Fruit fly (Drosophila melanogaster) whole organism, adult: ENCODE measurements around the gene CAHbeta.

Experiments used
- CG11617 ChIP-seq: fragments of 200-800 bp; sonication (Bioruptor generic); optimal IDR thresholded peaks from 2 replicates; lab custom pipeline; 2017; ENCODE audit warnings: mild to moderate bottlenecking, missing biosample characterization, missing genetic modification reagents, missing genetic modification characterization
- CG12768 ChIP-seq: fragments of 200-800 bp; sonication (Bioruptor generic); optimal IDR thresholded peaks from 2 replicates; lab custom pipeline; 2017; ENCODE audit warnings: missing biosample characterization, missing genetic modification characterization, mild to moderate bottlenecking, moderate library complexity, missing genetic modification reagents
- CG14711 ChIP-seq: fragments of 200-800 bp; sonication (Bioruptor generic); optimal IDR thresholded peaks from 2 replicates; lab custom pipeline; 2018; ENCODE audit warnings: missing biosample characterization, mild to moderate bottlenecking, missing genetic modification characterization, moderate library complexity
- CG1620 ChIP-seq: fragments of 200-800 bp; sonication (Bioruptor generic); optimal IDR thresholded peaks from 2 replicates; lab custom pipeline; 2016; ENCODE audit warnings: missing biosample characterization, missing genetic modification characterization
- CG33017 ChIP-seq: fragments of 200-800 bp; sonication (Bioruptor generic); optimal IDR thresholded peaks from 2 replicates; lab custom pipeline; 2018; ENCODE audit warnings: missing biosample characterization, mild to moderate bottlenecking, missing genetic modification characterization, moderate library complexity
- CG5204 ChIP-seq: fragments of 200-800 bp; sonication (Bioruptor generic); optimal IDR thresholded peaks from 2 replicates; lab custom pipeline; 2016; ENCODE audit warnings: missing biosample characterization, missing genetic modification characterization
- CG7045 ChIP-seq: fragments of 200-800 bp; sonication (Bioruptor generic); optimal IDR thresholded peaks from 2 replicates; lab custom pipeline; 2017; ENCODE audit warnings: missing biosample characterization, mild to moderate bottlenecking, missing genetic modification characterization
- CG7101 ChIP-seq: fragments of 200-800 bp; sonication (Bioruptor generic); optimal IDR thresholded peaks from 2 replicates; lab custom pipeline; 2018; ENCODE audit warnings: missing biosample characterization, mild to moderate bottlenecking, missing genetic modification characterization, moderate library complexity
- Clk ChIP-seq: fragments of 200-800 bp; sonication (Bioruptor generic); optimal IDR thresholded peaks from 2 replicates; lab custom pipeline; 2017; ENCODE audit warnings: missing biosample characterization, missing genetic modification characterization
- Crg-1 ChIP-seq: fragments of 200-800 bp; sonication (Bioruptor generic); optimal IDR thresholded peaks from 2 replicates; lab custom pipeline; 2016; ENCODE audit warnings: missing biosample characterization, missing genetic modification characterization
- Hr96 ChIP-seq: fragments of 200-800 bp; sonication (Bioruptor generic); optimal IDR thresholded peaks from 2 replicates; lab custom pipeline; 2016; ENCODE audit warnings: missing biosample characterization, missing genetic modification characterization
- Mnt ChIP-seq: fragments of 200-800 bp; sonication (Bioruptor generic); optimal IDR thresholded peaks from 2 replicates; lab custom pipeline; 2016; ENCODE audit warnings: missing biosample characterization, mild to moderate bottlenecking, missing genetic modification characterization
- bab1 ChIP-seq: fragments of 200-800 bp; sonication (Bioruptor generic); optimal IDR thresholded peaks from 3 replicates; lab custom pipeline; 2019; ENCODE audit warnings: missing biosample characterization, mild to moderate bottlenecking, missing genetic modification characterization, moderate library complexity
- cic ChIP-seq: fragments of 200-800 bp; sonication (Bioruptor generic); optimal IDR thresholded peaks from 2 replicates; lab custom pipeline; 2017; ENCODE audit warnings: missing biosample characterization, mild to moderate bottlenecking, missing genetic modification characterization, moderate library complexity
- cnc ChIP-seq, 2 experiments: fragments of >200 bp; optimal IDR thresholded peaks; 2 replicates each; lab custom pipeline; 2017
- kay ChIP-seq: fragments of 200-800 bp; sonication (Bioruptor generic); peaks from one replicate; lab custom pipeline; 2016; ENCODE audit warnings: missing biosample characterization, missing genetic modification characterization, borderline replicate concordance
- ovo ChIP-seq: fragments of 200-800 bp; sonication (Bioruptor generic); optimal IDR thresholded peaks from 2 replicates; lab custom pipeline; 2016; ENCODE audit warnings: missing biosample characterization, missing genetic modification characterization
- pad ChIP-seq: fragments of 200-800 bp; sonication (Bioruptor generic); optimal IDR thresholded peaks from 3 replicates; lab custom pipeline; 2017; ENCODE audit warnings: missing biosample characterization, missing genetic modification characterization, mild to moderate bottlenecking, moderate library complexity, missing genetic modification reagents
- tj ChIP-seq: fragments of 200-800 bp; sonication (Bioruptor generic); optimal IDR thresholded peaks from 3 replicates; lab custom pipeline; 2017; ENCODE audit warnings: missing biosample characterization, mild to moderate bottlenecking, missing genetic modification characterization, moderate library complexity
- toe ChIP-seq: fragments of 200-800 bp; sonication (Bioruptor generic); optimal IDR thresholded peaks from 2 replicates; lab custom pipeline; 2016; ENCODE audit warnings: missing biosample characterization, missing genetic modification characterization

Gene CAHbeta

DNA sequence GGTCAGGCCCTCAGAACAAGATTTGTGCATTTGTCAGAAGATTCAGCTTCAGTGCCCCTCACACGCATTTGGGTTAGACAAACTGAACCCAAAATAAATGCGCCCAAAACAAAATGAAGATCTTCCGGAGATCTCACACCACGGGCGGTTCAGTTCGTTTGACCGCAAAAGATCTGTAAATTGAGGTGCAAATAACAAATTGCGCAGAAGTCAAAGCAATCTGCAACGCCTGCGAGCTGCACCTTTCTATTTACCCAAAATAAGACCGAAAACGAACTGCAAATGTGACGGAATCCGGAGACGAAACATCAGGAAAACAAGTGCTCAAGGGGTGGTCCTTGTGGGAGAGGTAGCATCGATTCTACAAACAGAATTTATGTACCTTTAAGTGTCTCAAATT is 15.1 kb upstream of the CAHbeta start:
- no peak for TF ChIP-seq Crg-1 (GFP tag; lab: Kevin White, UChicago)
- no peak for TF ChIP-seq cic

DNA sequence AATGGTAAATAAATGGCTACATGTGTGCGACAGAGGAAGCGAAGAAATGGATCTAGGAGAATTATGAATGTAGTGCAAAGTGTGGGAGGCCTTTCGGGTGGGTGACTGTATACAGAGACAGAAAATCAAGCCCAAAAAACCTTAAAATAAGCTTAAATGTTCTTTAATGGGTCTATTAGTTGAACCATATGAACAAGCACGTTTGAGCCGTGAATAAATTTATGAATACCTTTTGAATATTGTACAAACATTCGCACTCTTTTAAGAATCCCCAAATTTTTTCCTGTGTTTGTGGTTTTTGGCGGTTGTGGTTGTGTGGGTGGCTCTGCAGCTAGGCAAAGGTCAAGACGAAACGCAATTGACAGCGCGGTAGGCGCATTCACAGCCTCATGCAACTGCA is 14.1 kb upstream of the CAHbeta start:
- TF ChIP-seq CG1620 (no peak), CG14711 (tag; lab: Kevin White, UChicago) (no peak), bab1 (no peak), cnc (optimal IDR thresholded peaks at IDR 0.05; lab: Kevin White, UChicago) (no peak), Hr96 (GFP tag; lab: Kevin White, UChicago) (no peak), toe (GFP tag; lab: Kevin White, UChicago) (no peak), CG12768 (GFP tag; lab: Kevin White, UChicago) (no peak), CG7101 (no peak), CG5204 (no peak), CG7045 (no peak), Crg-1 (GFP tag; lab: Kevin White, UChicago) (no peak), Clk (GFP tag; lab: Kevin White, UChicago) (no peak), tj (GFP tag; lab: Kevin White, UChicago) (no peak), cic (no peak), CG33017 (tag; lab: Kevin White, UChicago) (no peak), Mnt (GFP tag; lab: Kevin White, UChicago) (no peak), CG11617 (GFP tag; lab: Kevin White, UChicago) (no peak)

DNA sequence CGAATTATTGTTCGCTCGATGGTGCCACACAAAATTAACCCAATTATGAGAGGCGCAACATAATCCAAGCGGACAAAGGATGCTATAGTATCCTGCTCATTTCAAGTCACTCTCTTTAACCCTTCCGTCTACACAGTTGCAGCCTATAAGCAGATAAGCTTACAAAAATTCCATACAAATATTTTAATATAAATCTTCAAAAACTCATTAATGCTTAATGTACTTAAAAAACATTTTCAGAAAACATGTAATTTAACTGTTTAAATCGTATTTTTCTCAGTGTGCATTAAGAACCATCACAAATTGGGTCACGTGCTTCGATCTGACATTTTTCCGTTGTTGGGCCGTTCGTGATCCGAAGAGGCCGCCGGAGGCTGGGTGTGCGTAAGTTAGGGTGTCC is 11.8 kb upstream of the CAHbeta start:
- TF ChIP-seq kay (GFP tag; lab: Kevin White, UChicago) (no peak), pad (GFP tag; lab: Kevin White, UChicago) (no peak)

DNA sequence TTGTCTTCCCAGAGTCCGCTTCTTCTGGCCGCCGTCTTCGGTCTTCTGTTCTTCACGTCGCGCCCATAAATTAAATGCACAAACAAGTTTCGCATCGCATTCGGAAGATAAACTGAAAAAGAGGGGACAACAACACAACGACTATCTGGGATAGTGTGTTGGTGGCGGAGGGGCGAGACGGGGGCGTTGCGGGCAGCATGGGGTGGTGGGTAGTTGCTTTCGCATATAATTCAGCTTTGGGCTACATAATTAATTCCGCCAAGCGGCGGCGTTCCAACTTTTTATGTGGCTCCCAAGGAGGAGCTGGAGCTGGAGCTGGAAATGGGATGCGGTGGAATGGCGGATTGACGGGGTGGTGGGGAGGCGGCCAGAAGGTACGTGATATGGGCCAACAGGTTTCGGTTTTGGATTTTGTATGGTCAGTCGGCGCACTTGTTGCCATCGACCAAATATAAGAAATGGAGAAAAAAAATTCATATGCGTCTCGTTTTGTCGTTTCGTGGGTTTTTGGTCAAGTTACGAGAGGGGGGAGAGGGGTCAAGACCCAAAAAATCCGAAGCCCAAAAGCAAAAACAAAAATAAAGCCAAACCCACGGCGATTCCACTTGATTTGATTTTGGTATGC is 11.2 kb upstream of the CAHbeta start:
- TF ChIP-seq Crg-1 (GFP tag; lab: Kevin White, UChicago) (no peak), pad (GFP tag; lab: Kevin White, UChicago) (no peak), CG5204 (no peak), kay (GFP tag; lab: Kevin White, UChicago) (no peak), ovo (no peak), Mnt (GFP tag; lab: Kevin White, UChicago) (no peak), CG7045 (no peak), CG7101 (no peak)

dm6 chr3R:8969926-8970306 is 10.7 kb upstream of the CAHbeta start:
- TF ChIP-seq tj (GFP tag; lab: Kevin White, UChicago) (no peak), bab1 (no peak), ovo (no peak), Clk (GFP tag; lab: Kevin White, UChicago) (no peak), CG1620 (no peak), CG7045 (no peak)

- TF ChIP-seq Clk (GFP tag; lab: Kevin White, UChicago) = no peak
Measured at dm6 chr3R:8970707-8971106, 10.0 kb upstream of the CAHbeta start.

DNA sequence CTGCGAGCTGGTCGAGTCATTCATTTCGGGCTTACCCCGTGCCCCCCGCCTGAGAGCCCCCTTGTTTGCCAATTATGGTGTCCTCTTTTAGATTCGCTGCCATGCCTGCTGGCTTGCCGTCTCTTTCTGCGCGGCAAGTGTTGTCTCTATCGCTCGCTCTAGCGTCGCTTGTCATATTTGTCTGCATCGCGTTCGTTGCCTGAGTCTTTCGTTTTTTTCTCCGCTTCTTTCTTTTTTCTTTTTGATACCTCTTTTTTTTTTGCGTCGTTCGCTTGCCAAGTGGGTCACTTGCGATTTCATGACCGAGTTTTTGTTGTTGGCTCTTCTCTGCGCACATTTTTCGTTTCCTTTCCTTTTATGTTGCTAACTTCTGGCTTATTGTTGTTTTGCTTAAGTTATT is 8.9 kb upstream of the CAHbeta start:
- no peak for TF ChIP-seq CG14711 (tag; lab: Kevin White, UChicago)
- no peak for TF ChIP-seq CG1620
- TF ChIP-seq CG33017 (tag; lab: Kevin White, UChicago) = no peak
- no peak for TF ChIP-seq toe (GFP tag; lab: Kevin White, UChicago)
- no peak for TF ChIP-seq bab1
- no peak for TF ChIP-seq CG11617 (GFP tag; lab: Kevin White, UChicago)
- no peak for TF ChIP-seq Hr96 (GFP tag; lab: Kevin White, UChicago)

dm6 chr3R:8976073-8976593 is 4.5 kb upstream of the CAHbeta start:
- TF ChIP-seq bab1 (no peak), CG33017 (tag; lab: Kevin White, UChicago) (no peak), CG7045 (no peak), CG12768 (GFP tag; lab: Kevin White, UChicago) (no peak), Clk (GFP tag; lab: Kevin White, UChicago) (no peak), cic (no peak), Mnt (GFP tag; lab: Kevin White, UChicago) (no peak), Crg-1 (GFP tag; lab: Kevin White, UChicago) (no peak), CG5204 (no peak), CG1620 (no peak), toe (GFP tag; lab: Kevin White, UChicago) (no peak), CG14711 (tag; lab: Kevin White, UChicago) (no peak)
